Fruit fly (Drosophila melanogaster): ENCODE results near the gene CG33965.
A peak's percentile ranks its signal among the peaks of the same experiment; 100 is the strongest.

CG33965 gene

DNA sequence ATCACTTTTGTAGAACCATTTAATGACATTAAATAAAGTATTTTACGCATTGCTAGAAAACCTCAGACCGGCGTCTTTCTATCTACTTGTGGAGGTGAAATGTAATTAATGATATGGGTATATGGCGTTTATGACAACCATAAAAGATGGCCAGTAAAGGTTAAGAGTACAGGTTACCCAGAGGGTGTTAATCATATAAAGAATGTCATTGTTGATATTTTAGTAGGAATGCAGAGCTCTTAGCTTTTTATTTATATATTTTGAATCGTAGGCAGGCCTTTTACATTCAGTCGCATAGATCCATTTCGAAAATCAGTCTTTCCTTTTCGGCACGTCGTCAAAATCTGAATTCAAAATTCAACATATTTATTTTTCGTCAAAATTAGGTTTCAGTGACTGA is 17.7 kb downstream of the CG33965 start, which contains the start of gene Bfc:
Bfc (plus strand) TSS at position 301 of the 400 bp plus-strand sequence.
- TF ChIP-seq ey (GFP tag; optimal IDR thresholded peaks at IDR 0.05) (no peak), foxo (GFP tag; optimal IDR thresholded peaks at IDR 0.05) (no peak), Hnf4 (GFP tag; optimal IDR thresholded peaks at IDR 0.05) (no peak), psq (GFP tag; optimal IDR thresholded peaks at IDR 0.05) (no peak), OdsH (GFP tag; optimal IDR thresholded peaks at IDR 0.05) (no peak), dl (GFP tag; optimal IDR thresholded peaks at IDR 0.05; ENCODE audit: insufficient read depth in 1 of 2, partially characterized antibody in 2 of 2) (no peak), CG32264 (GFP tag; optimal IDR thresholded peaks at IDR 0.05) (no peak), rgr (GFP tag; optimal IDR thresholded peaks at IDR 0.05) (no peak), pan (optimal IDR thresholded peaks at IDR 0.05) (no peak), woc (GFP tag; optimal IDR thresholded peaks at IDR 0.05) (no peak), Jra (GFP tag; optimal IDR thresholded peaks at IDR 0.05) (no peak)

DNA sequence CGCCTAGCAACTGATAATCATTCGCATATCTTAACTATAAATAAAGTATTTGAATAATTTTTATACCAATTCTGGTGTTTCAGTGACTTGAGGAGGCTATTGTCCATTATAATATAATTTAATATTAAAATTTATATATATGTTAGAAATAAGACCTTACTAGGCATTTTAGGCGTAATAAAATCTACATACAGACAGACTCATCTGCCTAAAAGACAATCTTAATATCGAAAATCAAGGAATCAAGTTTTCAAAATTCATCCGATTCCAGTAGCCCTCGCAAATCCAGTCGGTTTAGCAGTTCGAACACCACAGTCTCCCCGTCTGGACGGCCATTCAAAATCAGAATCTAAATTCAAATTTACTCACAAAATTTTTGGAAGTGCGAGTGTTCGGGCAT is 19.0 kb downstream of the CG33965 start, which contains the start of the genes CG9130 and CG9133:
CG9130 (plus strand) TSS at position 301 of the 400 bp plus-strand sequence.
CG9133 (plus strand) TSS at position 301 of the 400 bp plus-strand sequence.
- no peak for TF ChIP-seq Hr83 (GFP tag; optimal IDR thresholded peaks at IDR 0.05; ENCODE audit: poor library complexity, severe bottlenecking)
- TF ChIP-seq jim (GFP tag; optimal IDR thresholded peaks at IDR 0.05): no peak
- TF ChIP-seq dl (GFP tag; optimal IDR thresholded peaks at IDR 0.05; ENCODE audit: insufficient read depth in 1 of 2, partially characterized antibody in 2 of 2): no peak
- no peak for TF ChIP-seq Hr78 (GFP tag; optimal IDR thresholded peaks at IDR 0.05)

DNA sequence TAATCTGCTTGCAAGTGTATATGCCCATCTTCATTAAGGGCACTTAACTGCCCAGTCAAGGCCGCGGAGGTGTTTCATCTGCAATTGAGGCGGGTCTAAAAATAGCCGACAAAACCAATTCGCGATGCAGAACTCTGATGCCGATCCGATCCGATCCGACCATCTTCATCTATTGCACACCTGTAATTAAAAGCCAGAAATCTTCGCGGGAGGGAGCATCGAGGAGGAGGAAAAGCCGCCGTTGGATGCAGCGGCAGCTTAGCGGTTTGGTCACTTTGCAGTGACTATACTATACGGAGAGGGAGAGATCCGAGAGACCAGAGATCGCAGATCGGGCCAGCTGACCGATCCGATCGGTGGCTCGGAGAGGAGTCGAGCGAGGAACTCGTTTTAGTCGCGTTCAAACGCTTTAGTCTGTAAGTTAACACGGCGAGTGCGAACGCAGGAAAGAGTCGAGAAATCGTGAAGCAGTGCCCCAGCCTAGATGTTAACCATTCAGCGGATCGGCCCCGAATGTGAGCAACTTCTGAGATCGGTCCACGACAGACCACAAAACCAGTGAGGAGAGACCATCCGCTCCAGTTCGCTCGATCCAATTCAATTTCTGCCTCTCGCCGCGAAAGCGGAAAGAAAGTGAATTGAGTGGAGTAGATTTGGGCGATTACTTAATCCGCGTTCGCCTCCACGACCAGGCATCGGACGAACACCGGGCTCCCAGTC is 23.5 kb downstream of the CG33965 start, which contains the start of gene tfc:
tfc (plus strand) TSS at position 389 of the 720 bp plus-strand sequence.
- no peak for TF ChIP-seq CG9705 (GFP tag; optimal IDR thresholded peaks at IDR 0.05)
- no peak for TF ChIP-seq dmrt93B (GFP tag; optimal IDR thresholded peaks at IDR 0.05)
- no peak for TF ChIP-seq Rel (GFP tag; optimal IDR thresholded peaks at IDR 0.05)
- peak; percentile 17 for TF ChIP-seq Rel (tag; optimal IDR thresholded peaks at IDR 0.05)
- TF ChIP-seq Hr83 (GFP tag; optimal IDR thresholded peaks at IDR 0.05; ENCODE audit: poor library complexity, severe bottlenecking): peak; percentile 17
- no peak for TF ChIP-seq Myc (optimal IDR thresholded peaks at IDR 0.05)
- no peak for TF ChIP-seq CrebA (GFP tag; optimal IDR thresholded peaks at IDR 0.05; ENCODE audit: borderline replicate concordance)
- TF ChIP-seq jim (GFP tag; optimal IDR thresholded peaks at IDR 0.05): peak; percentile 12
- no peak for TF ChIP-seq Hnf4 (GFP tag; optimal IDR thresholded peaks at IDR 0.05)
- TF ChIP-seq pan (optimal IDR thresholded peaks at IDR 0.05): no peak
- no peak for TF ChIP-seq dl (GFP tag; optimal IDR thresholded peaks at IDR 0.05; ENCODE audit: insufficient read depth in 1 of 2, partially characterized antibody in 2 of 2)
- TF ChIP-seq lola (GFP tag; optimal IDR thresholded peaks at IDR 0.05): no peak
- peak; percentile 15 for TF ChIP-seq Sp1 (GFP tag; optimal IDR thresholded peaks at IDR 0.05)
- TF ChIP-seq tai (GFP tag; optimal IDR thresholded peaks at IDR 0.05): no peak
- no peak for TF ChIP-seq sv (GFP tag; optimal IDR thresholded peaks at IDR 0.05)
- no peak for TF ChIP-seq Jra (GFP tag; optimal IDR thresholded peaks at IDR 0.05)
- peak; percentile 43 for TF ChIP-seq Vsx2 (GFP tag; optimal IDR thresholded peaks at IDR 0.05; ENCODE audit: partially characterized antibody)
- TF ChIP-seq dsf (GFP tag; optimal IDR thresholded peaks at IDR 0.05; ENCODE audit: borderline replicate concordance): no peak
- TF ChIP-seq woc (GFP tag; optimal IDR thresholded peaks at IDR 0.05): no peak
- no peak for TF ChIP-seq brk (GFP tag; optimal IDR thresholded peaks at IDR 0.05)
- peak; percentile 23 for TF ChIP-seq Dif (GFP tag; optimal IDR thresholded peaks at IDR 0.05; ENCODE audit: partially characterized antibody)
- TF ChIP-seq Dfd (GFP tag; optimal IDR thresholded peaks at IDR 0.05): no peak
- TF ChIP-seq CG32264 (GFP tag; optimal IDR thresholded peaks at IDR 0.05): no peak
- peak in 1 of 2 experiments; percentile 10 for TF ChIP-seq foxo (GFP tag; optimal IDR thresholded peaks at IDR 0.05)
- no peak for TF ChIP-seq Mio (GFP tag; optimal IDR thresholded peaks at IDR 0.05)
- TF ChIP-seq HLH106 (tag; optimal IDR thresholded peaks at IDR 0.05): no peak
- no peak for TF ChIP-seq sage (GFP tag; optimal IDR thresholded peaks at IDR 0.05)
- no peak for TF ChIP-seq Abd-B (GFP tag; optimal IDR thresholded peaks at IDR 0.05)
- TF ChIP-seq Hr78 (GFP tag; optimal IDR thresholded peaks at IDR 0.05): no peak
- peak; percentile 9 for TF ChIP-seq rgr (GFP tag; optimal IDR thresholded peaks at IDR 0.05)
- no peak for TF ChIP-seq ey (GFP tag; optimal IDR thresholded peaks at IDR 0.05)
- TF ChIP-seq h (GFP tag; optimal IDR thresholded peaks at IDR 0.05): peak; percentile 65
- TF ChIP-seq GATAd (GFP tag; optimal IDR thresholded peaks at IDR 0.05): no peak
- TF ChIP-seq N (GFP tag; optimal IDR thresholded peaks at IDR 0.05): no peak
- no peak for TF ChIP-seq OdsH (GFP tag; optimal IDR thresholded peaks at IDR 0.05)
- no peak for TF ChIP-seq psq (GFP tag; optimal IDR thresholded peaks at IDR 0.05)
- peak; percentile 35 for TF ChIP-seq fru (GFP tag; optimal IDR thresholded peaks at IDR 0.05)
- peak; percentile 7 for TF ChIP-seq br (GFP tag; optimal IDR thresholded peaks at IDR 0.05)
- no peak for TF ChIP-seq usp (GFP tag; optimal IDR thresholded peaks at IDR 0.05)
